Worm (Caenorhabditis elegans) whole organism, L3 larva: ENCODE measurements around the gene K02C4.5.

Experiments used
- R02D3.7 ChIP-seq: fragments of 150-350 bp; optimal IDR thresholded peaks from 2 replicates; lab custom pipeline; 2014; ENCODE audit warnings: missing biosample characterization, missing genetic modification characterization
- lin-39 ChIP-seq: fragments of 150-350 bp; optimal IDR thresholded peaks from 2 replicates; lab custom pipeline; 2018; ENCODE audit warnings: missing biosample characterization, missing genetic modification reagents, missing genetic modification characterization
- nhr-25 ChIP-seq: sonication (generic microtip); optimal IDR thresholded peaks from 2 replicates; lab custom pipeline; 2017; ENCODE audit warnings: missing biosample characterization, missing genetic modification characterization
- nhr-77 ChIP-seq: fragments of 150-350 bp; optimal IDR thresholded peaks from 2 replicates; lab custom pipeline; 2014; ENCODE audit warnings: missing biosample characterization, missing genetic modification characterization

ce11 chrII:8086803-8087202 is 8.6 kb downstream of the K02C4.5 start, which contains the start of gene K02C4.3:
- TF ChIP-seq nhr-77 (tag; lab: Kevin White, UChicago) (no peak), nhr-25 (tag; lab: Kevin White, UChicago) (peak; percentile 56), lin-39 (tag; lab: Kevin White, UChicago) (no peak), R02D3.7 (tag; lab: Kevin White, UChicago) (peak; percentile 37)
